Worm (Caenorhabditis elegans): Measurements from ENCODE around the gene Y43F8B.1.

DNA sequence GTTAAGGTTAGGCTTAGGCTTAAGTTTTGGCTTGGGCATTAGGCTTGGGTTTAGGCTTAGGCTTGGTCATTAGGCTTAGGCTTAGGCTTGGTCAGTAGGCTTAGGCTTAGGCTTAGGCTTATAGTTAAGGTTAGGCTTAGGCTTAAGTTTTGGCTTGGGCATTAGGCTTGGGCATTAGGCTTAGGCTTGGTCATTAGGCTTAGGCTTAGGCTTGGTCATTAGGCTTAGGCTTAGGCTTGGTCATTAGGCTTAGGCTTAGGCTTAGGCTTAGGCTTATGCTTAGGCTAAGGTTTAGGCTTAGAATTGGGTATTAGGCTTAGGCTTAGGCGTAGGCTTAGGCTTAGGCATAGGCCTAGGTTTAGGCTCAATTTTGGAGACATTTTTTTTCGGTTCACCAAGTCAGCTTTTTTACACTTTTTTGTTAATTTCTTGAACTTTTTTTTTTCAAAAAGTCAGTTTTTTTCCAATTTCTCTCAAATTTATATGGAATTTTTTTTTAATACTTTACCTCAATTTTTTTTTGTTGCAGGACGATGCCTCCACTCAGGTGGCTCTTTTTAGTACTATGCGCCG is 43.3 kb downstream of the Y43F8B.1 start, which contains the start of gene Y43F8B.3:
- TF ChIP-seq med-1 (GFP tag; optimal IDR thresholded peaks at IDR 0.05; ENCODE audit: insufficient read depth), result no peak
- peak; percentile 58 for TF ChIP-seq ztf-29 (GFP tag; IDR thresholded peaks at IDR 0.05)
- no peak for TF ChIP-seq flt-1 (GFP tag; IDR thresholded peaks at IDR 0.05)
- TF ChIP-seq cog-1 (tag; optimal IDR thresholded peaks at IDR 0.05), result no peak
- no peak for TF ChIP-seq ztf-23 (GFP tag; IDR thresholded peaks at IDR 0.05)

All from whole organism, midembryonic.